Worm (Caenorhabditis elegans): ENCODE results near the gene dot-1.3.

ce11 chrX:12320737-12321136 lies 18.1 kb upstream of the dot-1.3 start, which contains the start of gene ceh-40:
- TF ChIP-seq nhr-237 (tag; optimal IDR thresholded peaks at IDR 0.05) (no peak), tbx-2 (tag; optimal IDR thresholded peaks at IDR 0.05) (no peak), unc-62 (GFP tag; optimal IDR thresholded peaks at IDR 0.05) (no peak), sptf-1 (tag; optimal IDR thresholded peaks at IDR 0.05) (no peak)

Data from whole organism, L1 larva.